Fruit fly (Drosophila melanogaster): ENCODE data around the gene Cad89D.

Cad89D gene

dm6 chr3R:16436374-16437037, 58.7 kb downstream of the Cad89D start, which contains the start of gene mRpS33:
mRpS33 (minus strand) TSS chr3R:16436597.
- no peak for TF ChIP-seq CG17801 (GFP tag; optimal IDR thresholded peaks at IDR 0.05; ENCODE audit: partially characterized antibody)

- TF ChIP-seq CG17801 (GFP tag; optimal IDR thresholded peaks at IDR 0.05; ENCODE audit: partially characterized antibody) = no peak
These were observed 60.6 kb downstream of the Cad89D start, which contains the start of gene CG14881 for dm6 chr3R:16434599-16434998. CG14881 (plus strand) TSS chr3R:16434899.
